Worm (Caenorhabditis elegans) whole organism, L1 larva: Measurements from ENCODE around the gene F54C9.7.

Experiments used
- F16B12.6 ChIP-seq: fragments of 150-350 bp; optimal IDR thresholded peaks from 2 replicates; lab custom pipeline; 2014; ENCODE audit warnings: missing biosample characterization, missing genetic modification characterization
- Y116A8C.19 ChIP-seq: sonication (generic microtip); optimal IDR thresholded peaks from 2 replicates; lab custom pipeline; 2016; ENCODE audit warnings: missing compliant biosample characterization, missing genetic modification characterization, borderline replicate concordance
- blmp-1 ChIP-seq: fragments of 150-350 bp; optimal IDR thresholded peaks from 2 replicates; lab custom pipeline; 2014; ENCODE audit warnings: missing biosample characterization, missing genetic modification characterization
- ceh-63 ChIP-seq: fragments of 200-800 bp; sonication (Bioruptor generic); optimal IDR thresholded peaks from 2 replicates; lab custom pipeline; 2018; ENCODE audit warnings: mild to moderate bottlenecking, missing genetic modification characterization, missing compliant biosample characterization
- ceh-82 ChIP-seq, 3 experiments: fragments of 150-350 bp in 1 of 3; sonication (generic microtip) in 2 of 3; optimal IDR thresholded peaks; 2 replicates each; lab custom pipeline; 2014 to 2017; ENCODE audit warnings: missing biosample characterization in 3 of 3, missing genetic modification characterization in 3 of 3
- dpl-1 ChIP-seq, 3 experiments: fragments of 150-350 bp in 2 of 3; sonication (generic microtip) in 1 of 3; optimal IDR thresholded peaks; 2 replicates each; lab custom pipeline; 2014 to 2017; ENCODE audit warnings: missing biosample characterization in 3 of 3, missing genetic modification characterization in 3 of 3, missing genetic modification reagents in 3 of 3
- efl-1 ChIP-seq, 4 experiments: fragments of 150-350 bp; optimal IDR thresholded peaks in 3 of 4; peaks in 1 of 4; 1 replicate in 1 of 4; 2 replicates in 3 of 4; lab custom pipeline; 2014; ENCODE audit warnings: missing biosample characterization in 2 of 4, missing genetic modification characterization in 2 of 4, missing genetic modification reagents in 2 of 4
- egl-13 ChIP-seq: sonication (generic microtip); optimal IDR thresholded peaks from 2 replicates; lab custom pipeline; 2016; ENCODE audit warnings: missing genotype, missing genetic modification reagents, missing genetic modification characterization, missing compliant biosample characterization
- elt-3 ChIP-seq, 6 experiments: fragments of 150-350 bp in 1 of 6; sonication (generic microtip); optimal IDR thresholded peaks; 2 replicates each; lab custom pipeline; 2017 to 2018; ENCODE audit warnings: missing biosample characterization in 6 of 6, missing genetic modification characterization in 6 of 6, inconsistent platforms in 1 of 6
- ets-5 ChIP-seq: fragments of 200-800 bp; sonication (Bioruptor generic); IDR thresholded peaks from 2 replicates; pipeline ENCODE4 v1.3.6; 2022; ENCODE audit warnings: missing genetic modification characterization, missing compliant biosample characterization
- fkh-4 ChIP-seq: sonication (generic microtip); optimal IDR thresholded peaks from 2 replicates; lab custom pipeline; 2016; ENCODE audit warnings: missing compliant biosample characterization, missing genetic modification characterization, borderline replicate concordance
- fkh-8 ChIP-seq: sonication (generic microtip); optimal IDR thresholded peaks from 2 replicates; lab custom pipeline; 2016; ENCODE audit warnings: mild to moderate bottlenecking, missing genetic modification characterization, missing compliant biosample characterization
- fos-1 ChIP-seq: fragments of 150-350 bp; optimal IDR thresholded peaks from 2 replicates; lab custom pipeline; 2014; ENCODE audit warnings: missing biosample characterization, missing genetic modification characterization
- hlh-4 ChIP-seq: sonication (generic microtip); optimal IDR thresholded peaks from 2 replicates; lab custom pipeline; 2016; ENCODE audit warnings: mild to moderate bottlenecking, missing genetic modification characterization, missing compliant biosample characterization
- hpl-2 ChIP-seq: fragments of 150-350 bp; optimal IDR thresholded peaks from 2 replicates; lab custom pipeline; 2014; ENCODE audit warnings: missing biosample characterization, missing genetic modification reagents, missing genetic modification characterization
- irx-1 ChIP-seq: sonication (generic microtip); optimal IDR thresholded peaks from 2 replicates; lab custom pipeline; 2016; ENCODE audit warnings: missing genetic modification characterization, missing compliant biosample characterization
- lin-13 ChIP-seq: fragments of 150-350 bp; optimal IDR thresholded peaks from 2 replicates; lab custom pipeline; 2014; ENCODE audit warnings: missing biosample characterization, missing genetic modification reagents, missing genetic modification characterization
- lin-14 ChIP-seq: fragments of 200-800 bp; sonication (Bioruptor generic); optimal IDR thresholded peaks from 2 replicates; lab custom pipeline; 2018; ENCODE audit warnings: mild to moderate bottlenecking, missing genetic modification characterization, moderate library complexity, missing compliant biosample characterization
- mdl-1 ChIP-seq, 2 experiments: fragments of 150-350 bp; optimal IDR thresholded peaks; 2 replicates each; lab custom pipeline; 2014 to 2017; ENCODE audit warnings: missing biosample characterization in 2 of 2, missing genetic modification characterization in 2 of 2, inconsistent platforms in 1 of 2
- mef-2 ChIP-seq: fragments of 150-350 bp; optimal IDR thresholded peaks from 2 replicates; lab custom pipeline; 2014; ENCODE audit warnings: missing biosample characterization, missing genetic modification characterization
- mep-1 ChIP-seq: fragments of 150-350 bp; optimal IDR thresholded peaks from 2 replicates; lab custom pipeline; 2014; ENCODE audit warnings: missing biosample characterization, missing genetic modification characterization
- nhr-12 ChIP-seq: sonication (generic microtip); optimal IDR thresholded peaks from 2 replicates; lab custom pipeline; 2017; ENCODE audit warnings: missing biosample characterization, missing genetic modification characterization
- nhr-237 ChIP-seq: fragments of 150-350 bp; optimal IDR thresholded peaks from 2 replicates; lab custom pipeline; 2014; ENCODE audit warnings: missing biosample characterization, missing genetic modification characterization
- nhr-28 ChIP-seq: fragments of 150-350 bp; optimal IDR thresholded peaks from 2 replicates; lab custom pipeline; 2014; ENCODE audit warnings: missing biosample characterization, missing genetic modification characterization
- nhr-47 ChIP-seq: sonication (generic microtip); optimal IDR thresholded peaks from 2 replicates; lab custom pipeline; 2016; ENCODE audit warnings: mild to moderate bottlenecking, missing genetic modification characterization, moderate library complexity, missing compliant biosample characterization
- nhr-71 ChIP-seq: sonication (generic microtip); optimal IDR thresholded peaks from 2 replicates; lab custom pipeline; 2016; ENCODE audit warnings: mild to moderate bottlenecking, missing genetic modification characterization, moderate library complexity, missing compliant biosample characterization
- nhr-76 ChIP-seq: sonication (generic microtip); optimal IDR thresholded peaks from 2 replicates; lab custom pipeline; 2017; ENCODE audit warnings: missing biosample characterization, missing genetic modification characterization
- nhr-77 ChIP-seq: fragments of 150-350 bp; optimal IDR thresholded peaks from 2 replicates; lab custom pipeline; 2014; ENCODE audit warnings: missing biosample characterization, missing genetic modification characterization
- nhr-84 ChIP-seq: sonication (generic microtip); optimal IDR thresholded peaks from 2 replicates; lab custom pipeline; 2017; ENCODE audit warnings: missing biosample characterization, missing genetic modification characterization
- nhr-85 ChIP-seq: sonication (generic microtip); peaks from one replicate; lab custom pipeline; 2016; ENCODE audit warnings: missing genetic modification characterization, inconsistent platforms, missing compliant biosample characterization
- nhr-90 ChIP-seq: sonication (generic microtip); optimal IDR thresholded peaks from 2 replicates; lab custom pipeline; 2016; ENCODE audit warnings: mild to moderate bottlenecking, missing genetic modification characterization, missing compliant biosample characterization; ENCODE audit not compliant: poor library complexity
- pag-3 ChIP-seq: sonication (generic microtip); optimal IDR thresholded peaks from 2 replicates; lab custom pipeline; 2017; ENCODE audit warnings: missing genetic modification characterization, mild to moderate bottlenecking, missing compliant biosample characterization, antibody characterized with exemption, borderline replicate concordance; ENCODE audit not compliant: insufficient read depth
- pax-3 ChIP-seq: fragments of 200-800 bp; sonication (Bioruptor generic); optimal IDR thresholded peaks from 2 replicates; lab custom pipeline; 2018; ENCODE audit warnings: mild to moderate bottlenecking, missing genetic modification characterization, moderate library complexity, missing compliant biosample characterization
- rnt-1 ChIP-seq: sonication (generic microtip); optimal IDR thresholded peaks from 2 replicates; lab custom pipeline; 2016; ENCODE audit warnings: mild to moderate bottlenecking, missing genetic modification characterization, moderate library complexity, missing compliant biosample characterization
- skn-1 ChIP-seq: fragments of 150-350 bp; optimal IDR thresholded peaks from 2 replicates; lab custom pipeline; 2014; ENCODE audit warnings: missing biosample characterization, missing genetic modification characterization
- snu-23 ChIP-seq: sonication (generic microtip); optimal IDR thresholded peaks from 2 replicates; lab custom pipeline; 2016; ENCODE audit warnings: missing genetic modification characterization, missing compliant biosample characterization
- sox-4 ChIP-seq: sonication (generic microtip); optimal IDR thresholded peaks from 2 replicates; lab custom pipeline; 2016; ENCODE audit warnings: missing genetic modification characterization, missing compliant biosample characterization
- sup-37 ChIP-seq: fragments of 200-800 bp; sonication (Bioruptor generic); optimal IDR thresholded peaks from 2 replicates; lab custom pipeline; 2018; ENCODE audit warnings: mild to moderate bottlenecking, missing genetic modification characterization, missing compliant biosample characterization
- swsn-7 ChIP-seq: sonication (generic microtip); optimal IDR thresholded peaks from 2 replicates; lab custom pipeline; 2016; ENCODE audit warnings: missing genetic modification characterization, missing compliant biosample characterization
- tlp-1 ChIP-seq: fragments of 150-350 bp; optimal IDR thresholded peaks from 2 replicates; lab custom pipeline; 2014; ENCODE audit warnings: missing biosample characterization, missing genetic modification characterization
- unc-130 ChIP-seq: fragments of 150-350 bp; optimal IDR thresholded peaks from 2 replicates; lab custom pipeline; 2017; ENCODE audit warnings: missing biosample characterization, missing genetic modification characterization, inconsistent platforms
- unc-86 ChIP-seq: sonication (generic microtip); optimal IDR thresholded peaks from 2 replicates; lab custom pipeline; 2016; ENCODE audit warnings: missing genetic modification characterization, missing compliant biosample characterization
- vab-15 ChIP-seq: sonication (generic microtip); optimal IDR thresholded peaks from 2 replicates; lab custom pipeline; 2017; ENCODE audit warnings: missing genotype, mild to moderate bottlenecking, missing genetic modification characterization, missing compliant biosample characterization
- xbp-1 ChIP-seq: sonication (generic microtip); optimal IDR thresholded peaks from 2 replicates; lab custom pipeline; 2016; ENCODE audit warnings: missing genetic modification characterization, missing compliant biosample characterization
- ztf-11 ChIP-seq, 2 experiments: sonication (generic microtip); optimal IDR thresholded peaks; 2 replicates each; lab custom pipeline; 2016 to 2017; ENCODE audit warnings: missing genetic modification characterization in 2 of 2, missing biosample characterization in 1 of 2, missing compliant biosample characterization in 1 of 2
- ztf-4 ChIP-seq: fragments of 150-350 bp; optimal IDR thresholded peaks from 2 replicates; lab custom pipeline; 2014; ENCODE audit warnings: missing biosample characterization, missing genetic modification characterization

The F54C9.7 gene

DNA sequence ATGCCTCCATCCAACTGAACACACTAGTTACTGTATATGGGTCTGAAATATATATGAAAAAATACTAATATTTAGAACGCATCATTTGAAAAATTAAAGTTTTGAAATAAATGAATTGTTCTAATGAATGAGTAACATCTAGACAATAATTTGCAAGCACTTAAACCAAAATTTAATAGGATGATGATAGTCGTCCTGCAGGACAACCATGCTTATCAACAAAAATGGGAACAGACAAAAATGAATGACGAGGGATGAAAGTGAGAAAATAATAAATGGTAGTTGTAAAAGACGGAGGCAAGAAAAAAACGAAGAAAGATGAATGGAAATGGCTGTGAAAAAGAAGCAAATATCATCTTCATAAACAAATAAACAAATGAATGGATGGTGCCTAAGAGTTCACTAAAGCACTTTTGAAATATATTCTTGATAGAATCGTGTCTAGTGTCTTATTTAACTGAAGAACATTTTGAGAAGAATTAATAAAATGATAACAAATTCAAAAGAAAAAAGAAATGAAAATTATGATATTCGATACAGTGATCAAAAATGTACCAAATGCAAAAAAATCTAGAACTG, 41.9 kb upstream of the F54C9.7 start, which contains the start of gene gldi-7:
Gene gldi-7 (minus strand): TSS at position 42 of the 579 bp plus-strand sequence.
- TF ChIP-seq blmp-1 (tag; lab: Kevin White, UChicago) = peak; percentile 11
- TF ChIP-seq elt-3 (tag; optimal IDR thresholded peaks at IDR 0.05; lab: Kevin White, UChicago) = no peak
- TF ChIP-seq efl-1 (optimal IDR thresholded peaks at IDR 0.05; lab: Kevin White, UChicago) = no peak
- TF ChIP-seq efl-1 (GFP tag; optimal IDR thresholded peaks at IDR 0.05 in 1 of 2; lab: Kevin White, UChicago) = peak in 1 of 2 experiments; percentile 54

DNA sequence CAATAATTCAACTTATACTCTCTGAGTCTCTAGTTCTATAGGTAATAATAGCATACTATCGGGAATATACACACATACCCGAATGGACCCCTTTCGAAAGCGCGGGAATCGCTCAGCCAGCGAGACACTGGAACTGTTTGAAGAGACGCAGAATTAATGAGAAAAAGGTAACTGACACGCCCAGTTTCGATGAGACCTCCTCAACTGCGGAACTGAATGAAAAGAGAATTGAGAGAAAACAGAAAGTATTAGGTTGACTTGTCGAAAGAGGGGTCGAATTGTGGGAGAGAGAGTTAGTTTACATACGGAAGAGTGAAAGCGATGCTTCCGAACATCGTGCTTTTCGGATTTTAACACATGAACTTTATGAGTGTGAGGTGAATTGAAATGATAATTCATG, 41.1 kb upstream of the F54C9.7 start:
- no peak for TF ChIP-seq mef-2 (tag; lab: Kevin White, UChicago)
- no peak for TF ChIP-seq nhr-237 (tag; lab: Kevin White, UChicago)
- no peak for TF ChIP-seq egl-13 (tag; lab: Kevin White, UChicago)
- TF ChIP-seq nhr-28 = no peak
- no peak for TF ChIP-seq nhr-47 (tag; lab: Kevin White, UChicago)
- no peak for TF ChIP-seq ztf-11 (tag; optimal IDR thresholded peaks at IDR 0.05; lab: Kevin White, UChicago)
- no peak for TF ChIP-seq pag-3 (tag; lab: Kevin White, UChicago)
- TF ChIP-seq nhr-84 = no peak
- TF ChIP-seq lin-14 = no peak
- no peak for TF ChIP-seq dpl-1 (GFP tag; optimal IDR thresholded peaks at IDR 0.05; lab: Kevin White, UChicago)
- no peak for TF ChIP-seq hpl-2 (GFP tag; lab: Kevin White, UChicago)
- TF ChIP-seq fos-1 = no peak
- no peak for TF ChIP-seq ztf-4 (tag; lab: Kevin White, UChicago)
- TF ChIP-seq pax-3 (tag; lab: Kevin White, UChicago) = no peak
- TF ChIP-seq rnt-1 (tag; lab: Kevin White, UChicago) = peak; percentile 6
- TF ChIP-seq blmp-1 (tag; lab: Kevin White, UChicago) = peak; percentile 98
- no peak for TF ChIP-seq elt-3 (tag; optimal IDR thresholded peaks at IDR 0.05; lab: Kevin White, UChicago)
- no peak for TF ChIP-seq unc-86
- TF ChIP-seq unc-130 (tag; lab: Kevin White, UChicago) = no peak
- no peak for TF ChIP-seq sup-37 (GFP tag; lab: Kevin White, UChicago)
- TF ChIP-seq nhr-85 (tag; lab: Kevin White, UChicago) = peak; percentile 8
- no peak for TF ChIP-seq ceh-82 (tag; optimal IDR thresholded peaks at IDR 0.05; lab: Kevin White, UChicago)
- no peak for TF ChIP-seq nhr-71 (tag; lab: Kevin White, UChicago)
- TF ChIP-seq vab-15 (tag; lab: Kevin White, UChicago) = no peak
- TF ChIP-seq hlh-4 (tag; lab: Kevin White, UChicago) = no peak
- TF ChIP-seq efl-1 (optimal IDR thresholded peaks at IDR 0.05; lab: Kevin White, UChicago) = no peak
- TF ChIP-seq efl-1 (GFP tag; optimal IDR thresholded peaks at IDR 0.05 in 1 of 2; lab: Kevin White, UChicago) = peak in 1 of 2 experiments; percentile 31
- no peak for TF ChIP-seq irx-1
- no peak for TF ChIP-seq nhr-76 (tag; lab: Kevin White, UChicago)
- no peak for TF ChIP-seq Y116A8C.19 (tag; lab: Kevin White, UChicago)
- no peak for TF ChIP-seq F16B12.6 (tag; lab: Kevin White, UChicago)
- peak; percentile 11 for TF ChIP-seq snu-23
- no peak for TF ChIP-seq nhr-90 (tag; lab: Kevin White, UChicago)
- TF ChIP-seq swsn-7 = no peak

DNA sequence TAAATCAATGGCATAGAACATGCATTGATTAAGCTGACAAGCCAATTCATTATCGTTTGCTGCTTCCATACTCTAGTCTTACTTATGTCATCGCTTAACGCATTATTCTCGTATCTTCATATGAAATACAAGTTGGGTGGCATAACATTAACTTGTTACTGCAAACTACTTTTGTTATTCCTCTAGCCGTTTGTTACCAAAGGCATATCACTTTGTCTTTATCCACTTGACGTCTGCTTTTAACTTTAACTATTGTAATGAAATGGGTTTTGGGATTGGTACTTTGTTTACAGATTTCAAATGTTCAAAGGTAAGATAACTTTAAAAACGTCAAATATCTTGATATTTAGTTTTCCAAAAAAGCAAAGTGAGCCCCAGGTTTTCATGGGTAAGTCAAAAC, 37.1 kb upstream of the F54C9.7 start, which contains the start of gene W01C9.2:
Gene W01C9.2 (plus strand): TSS at position 301 of the 400 bp plus-strand sequence.
- no peak for TF ChIP-seq nhr-12 (tag; lab: Kevin White, UChicago)
- no peak for TF ChIP-seq nhr-237 (tag; lab: Kevin White, UChicago)
- TF ChIP-seq pax-3 (tag; lab: Kevin White, UChicago) = no peak
- TF ChIP-seq efl-1 (optimal IDR thresholded peaks at IDR 0.05; lab: Kevin White, UChicago) = no peak
- TF ChIP-seq efl-1 (GFP tag; optimal IDR thresholded peaks at IDR 0.05 in 1 of 2; lab: Kevin White, UChicago) = no peak

DNA sequence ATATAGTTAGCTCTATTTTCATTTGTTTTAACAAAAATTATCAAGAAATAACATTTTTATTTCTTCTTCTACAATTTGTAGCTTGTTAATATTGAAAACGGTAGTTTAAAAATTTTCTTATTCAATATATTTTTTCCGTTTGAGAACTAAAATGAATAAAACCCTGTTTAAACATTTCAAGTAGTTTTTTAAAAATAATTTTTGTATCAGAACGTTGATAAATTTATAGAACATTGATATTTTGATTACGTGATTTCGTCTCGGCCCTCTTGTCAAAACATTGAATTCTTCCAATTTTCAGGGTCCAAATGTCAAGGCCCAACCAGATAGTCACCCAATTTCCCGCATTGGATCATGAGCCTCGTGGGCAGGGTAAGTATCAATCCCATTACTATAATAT, 32.7 kb upstream of the F54C9.7 start, which contains the start of gene pqn-73:
Gene pqn-73 (plus strand): TSS at position 301 of the 400 bp plus-strand sequence.
- TF ChIP-seq mdl-1 (tag; optimal IDR thresholded peaks at IDR 0.05; lab: Kevin White, UChicago) (no peak), Y116A8C.19 (tag; lab: Kevin White, UChicago) (no peak), fkh-8 (tag; lab: Kevin White, UChicago) (no peak), snu-23 (no peak), lin-13 (GFP tag; lab: Kevin White, UChicago) (no peak), xbp-1 (tag; lab: Kevin White, UChicago) (no peak), elt-3 (tag; optimal IDR thresholded peaks at IDR 0.05; lab: Kevin White, UChicago) (no peak), nhr-77 (tag; lab: Kevin White, UChicago) (no peak), fkh-4 (no peak), sox-4 (tag; lab: Kevin White, UChicago) (no peak), skn-1 (tag; lab: Kevin White, UChicago) (no peak), vab-15 (tag; lab: Kevin White, UChicago) (no peak), mep-1 (tag; lab: Kevin White, UChicago) (no peak), ets-5 (no peak), tlp-1 (tag; lab: Kevin White, UChicago) (no peak), ceh-63 (GFP tag; lab: Kevin White, UChicago) (no peak)
